Worm (Caenorhabditis elegans) whole organism, L1 larva: ENCODE measurements around the gene emb-5.

Experiments
- C16A3.4 ChIP-seq: fragments of 150-350 bp; optimal IDR thresholded peaks from 2 replicates; lab custom pipeline; 2014; ENCODE audit warnings: missing biosample characterization, missing genetic modification characterization
- C34B4.2 ChIP-seq: sonication (generic microtip); optimal IDR thresholded peaks from 2 replicates; lab custom pipeline; 2017; ENCODE audit warnings: mild to moderate bottlenecking, missing genetic modification characterization, missing compliant biosample characterization
- F16B12.6 ChIP-seq: fragments of 150-350 bp; optimal IDR thresholded peaks from 2 replicates; lab custom pipeline; 2014; ENCODE audit warnings: missing biosample characterization, missing genetic modification characterization
- Y116A8C.19 ChIP-seq: sonication (generic microtip); optimal IDR thresholded peaks from 2 replicates; lab custom pipeline; 2016; ENCODE audit warnings: missing compliant biosample characterization, missing genetic modification characterization, borderline replicate concordance
- alr-1 ChIP-seq: fragments of 200-800 bp; sonication (Bioruptor generic); optimal IDR thresholded peaks from 2 replicates; lab custom pipeline; 2018; ENCODE audit warnings: borderline replicate concordance, mild to moderate bottlenecking, missing genetic modification characterization, missing compliant biosample characterization
- ceh-82 ChIP-seq, 3 experiments: fragments of 150-350 bp in 1 of 3; sonication (generic microtip) in 2 of 3; optimal IDR thresholded peaks; 2 replicates each; lab custom pipeline; 2014 to 2017; ENCODE audit warnings: missing biosample characterization in 3 of 3, missing genetic modification characterization in 3 of 3
- ceh-90 ChIP-seq: sonication (generic microtip); optimal IDR thresholded peaks from 2 replicates; lab custom pipeline; 2016; ENCODE audit warnings: missing genetic modification characterization, missing compliant biosample characterization
- ces-1 ChIP-seq: fragments of 150-350 bp; optimal IDR thresholded peaks from 2 replicates; lab custom pipeline; 2014; ENCODE audit warnings: missing biosample characterization, missing genetic modification reagents, missing genetic modification characterization
- dpl-1 ChIP-seq, 3 experiments: fragments of 150-350 bp in 2 of 3; sonication (generic microtip) in 1 of 3; optimal IDR thresholded peaks; 2 replicates each; lab custom pipeline; 2014 to 2017; ENCODE audit warnings: missing biosample characterization in 3 of 3, missing genetic modification characterization in 3 of 3, missing genetic modification reagents in 3 of 3
- dsc-1 ChIP-seq: sonication (generic microtip); optimal IDR thresholded peaks from 2 replicates; lab custom pipeline; 2016; ENCODE audit warnings: mild to moderate bottlenecking, missing genetic modification characterization, missing compliant biosample characterization
- efl-3 ChIP-seq: fragments of 200-800 bp; sonication (Bioruptor generic); optimal IDR thresholded peaks from 2 replicates; lab custom pipeline; 2018; ENCODE audit warnings: mild to moderate bottlenecking, missing genetic modification characterization, missing compliant biosample characterization
- egl-13 ChIP-seq: sonication (generic microtip); optimal IDR thresholded peaks from 2 replicates; lab custom pipeline; 2016; ENCODE audit warnings: missing genotype, missing genetic modification reagents, missing genetic modification characterization, missing compliant biosample characterization
- egl-27 ChIP-seq, 2 experiments: fragments of 150-350 bp in 1 of 2; sonication (generic microtip); optimal IDR thresholded peaks; 3 replicates each; lab custom pipeline; 2017 to 2018; ENCODE audit warnings: missing biosample characterization in 2 of 2, missing genetic modification characterization in 2 of 2, missing genetic modification reagents in 2 of 2
- elt-2 ChIP-seq: sonication (generic microtip); optimal IDR thresholded peaks from 2 replicates; lab custom pipeline; 2016; ENCODE audit warnings: missing genetic modification characterization, mild to moderate bottlenecking, inconsistent platforms, missing compliant biosample characterization, missing genetic modification reagents
- elt-3 ChIP-seq, 6 experiments: fragments of 150-350 bp in 1 of 6; sonication (generic microtip); optimal IDR thresholded peaks; 2 replicates each; lab custom pipeline; 2017 to 2018; ENCODE audit warnings: missing biosample characterization in 6 of 6, missing genetic modification characterization in 6 of 6, inconsistent platforms in 1 of 6
- ets-5 ChIP-seq: fragments of 200-800 bp; sonication (Bioruptor generic); IDR thresholded peaks from 2 replicates; pipeline ENCODE4 v1.3.6; 2022; ENCODE audit warnings: missing genetic modification characterization, missing compliant biosample characterization
- fkh-10 ChIP-seq: sonication (generic microtip); optimal IDR thresholded peaks from 2 replicates; lab custom pipeline; 2017; ENCODE audit warnings: missing biosample characterization, missing genetic modification reagents, missing genetic modification characterization
- fkh-8 ChIP-seq: sonication (generic microtip); optimal IDR thresholded peaks from 2 replicates; lab custom pipeline; 2016; ENCODE audit warnings: mild to moderate bottlenecking, missing genetic modification characterization, missing compliant biosample characterization
- fos-1 ChIP-seq: fragments of 150-350 bp; optimal IDR thresholded peaks from 2 replicates; lab custom pipeline; 2014; ENCODE audit warnings: missing biosample characterization, missing genetic modification characterization
- hlh-17 ChIP-seq: fragments of 200-800 bp; sonication (Bioruptor generic); optimal IDR thresholded peaks from 2 replicates; lab custom pipeline; 2018; ENCODE audit warnings: missing genetic modification characterization, mild to moderate bottlenecking, missing compliant biosample characterization, moderate library complexity, borderline replicate concordance
- hlh-4 ChIP-seq: sonication (generic microtip); optimal IDR thresholded peaks from 2 replicates; lab custom pipeline; 2016; ENCODE audit warnings: mild to moderate bottlenecking, missing genetic modification characterization, missing compliant biosample characterization
- hpl-2 ChIP-seq: fragments of 150-350 bp; optimal IDR thresholded peaks from 2 replicates; lab custom pipeline; 2014; ENCODE audit warnings: missing biosample characterization, missing genetic modification reagents, missing genetic modification characterization
- jun-1 ChIP-seq: fragments of 150-350 bp; optimal IDR thresholded peaks from 2 replicates; lab custom pipeline; 2014; ENCODE audit warnings: missing biosample characterization, missing genetic modification reagents, missing genetic modification characterization
- lin-14 ChIP-seq: fragments of 200-800 bp; sonication (Bioruptor generic); optimal IDR thresholded peaks from 2 replicates; lab custom pipeline; 2018; ENCODE audit warnings: mild to moderate bottlenecking, missing genetic modification characterization, moderate library complexity, missing compliant biosample characterization
- lin-35 ChIP-seq, 2 experiments: fragments of 150-350 bp; optimal IDR thresholded peaks; 2 replicates each; lab custom pipeline; 2014; ENCODE audit warnings: missing biosample characterization in 2 of 2, missing genetic modification characterization in 2 of 2, missing genetic modification reagents in 2 of 2
- lsy-2 ChIP-seq, 2 experiments: fragments of 150-350 bp; optimal IDR thresholded peaks; 2 replicates each; lab custom pipeline; 2014; ENCODE audit warnings: missing biosample characterization in 2 of 2, missing genetic modification characterization in 2 of 2
- mef-2 ChIP-seq: fragments of 150-350 bp; optimal IDR thresholded peaks from 2 replicates; lab custom pipeline; 2014; ENCODE audit warnings: missing biosample characterization, missing genetic modification characterization
- mep-1 ChIP-seq: fragments of 150-350 bp; optimal IDR thresholded peaks from 2 replicates; lab custom pipeline; 2014; ENCODE audit warnings: missing biosample characterization, missing genetic modification characterization
- nhr-12 ChIP-seq: sonication (generic microtip); optimal IDR thresholded peaks from 2 replicates; lab custom pipeline; 2017; ENCODE audit warnings: missing biosample characterization, missing genetic modification characterization
- nhr-20 ChIP-seq: sonication (generic microtip); optimal IDR thresholded peaks from 2 replicates; lab custom pipeline; 2016; ENCODE audit warnings: mild to moderate bottlenecking, missing genetic modification characterization, missing compliant biosample characterization
- nhr-237 ChIP-seq: fragments of 150-350 bp; optimal IDR thresholded peaks from 2 replicates; lab custom pipeline; 2014; ENCODE audit warnings: missing biosample characterization, missing genetic modification characterization
- nhr-28 ChIP-seq: fragments of 150-350 bp; optimal IDR thresholded peaks from 2 replicates; lab custom pipeline; 2014; ENCODE audit warnings: missing biosample characterization, missing genetic modification characterization
- nhr-85 ChIP-seq: sonication (generic microtip); peaks from one replicate; lab custom pipeline; 2016; ENCODE audit warnings: missing genetic modification characterization, inconsistent platforms, missing compliant biosample characterization
- pag-3 ChIP-seq: sonication (generic microtip); optimal IDR thresholded peaks from 2 replicates; lab custom pipeline; 2017; ENCODE audit warnings: missing genetic modification characterization, mild to moderate bottlenecking, missing compliant biosample characterization, antibody characterized with exemption, borderline replicate concordance; ENCODE audit not compliant: insufficient read depth
- rnt-1 ChIP-seq: sonication (generic microtip); optimal IDR thresholded peaks from 2 replicates; lab custom pipeline; 2016; ENCODE audit warnings: mild to moderate bottlenecking, missing genetic modification characterization, moderate library complexity, missing compliant biosample characterization
- skn-1 ChIP-seq: fragments of 150-350 bp; optimal IDR thresholded peaks from 2 replicates; lab custom pipeline; 2014; ENCODE audit warnings: missing biosample characterization, missing genetic modification characterization
- snpc-4 ChIP-seq: fragments of 150-350 bp; optimal IDR thresholded peaks from 2 replicates; lab custom pipeline; 2014; ENCODE audit warnings: missing biosample characterization, missing genetic modification characterization
- sptf-1 ChIP-seq: fragments of 150-350 bp; optimal IDR thresholded peaks from 2 replicates; lab custom pipeline; 2014; ENCODE audit warnings: missing biosample characterization, missing genetic modification characterization
- sup-37 ChIP-seq: fragments of 200-800 bp; sonication (Bioruptor generic); optimal IDR thresholded peaks from 2 replicates; lab custom pipeline; 2018; ENCODE audit warnings: mild to moderate bottlenecking, missing genetic modification characterization, missing compliant biosample characterization
- swsn-7 ChIP-seq: sonication (generic microtip); optimal IDR thresholded peaks from 2 replicates; lab custom pipeline; 2016; ENCODE audit warnings: missing genetic modification characterization, missing compliant biosample characterization
- tlp-1 ChIP-seq: fragments of 150-350 bp; optimal IDR thresholded peaks from 2 replicates; lab custom pipeline; 2014; ENCODE audit warnings: missing biosample characterization, missing genetic modification characterization
- unc-130 ChIP-seq: fragments of 150-350 bp; optimal IDR thresholded peaks from 2 replicates; lab custom pipeline; 2017; ENCODE audit warnings: missing biosample characterization, missing genetic modification characterization, inconsistent platforms
- unc-98 ChIP-seq: fragments of 200-800 bp; sonication (Bioruptor generic); IDR thresholded peaks from 2 replicates; pipeline ENCODE4 v1.3.6; 2022; ENCODE audit warnings: missing genetic modification characterization, missing compliant biosample characterization
- vab-15 ChIP-seq: sonication (generic microtip); optimal IDR thresholded peaks from 2 replicates; lab custom pipeline; 2017; ENCODE audit warnings: missing genotype, mild to moderate bottlenecking, missing genetic modification characterization, missing compliant biosample characterization
- ztf-11 ChIP-seq, 2 experiments: sonication (generic microtip); optimal IDR thresholded peaks; 2 replicates each; lab custom pipeline; 2016 to 2017; ENCODE audit warnings: missing genetic modification characterization in 2 of 2, missing biosample characterization in 1 of 2, missing compliant biosample characterization in 1 of 2

Gene emb-5

DNA sequence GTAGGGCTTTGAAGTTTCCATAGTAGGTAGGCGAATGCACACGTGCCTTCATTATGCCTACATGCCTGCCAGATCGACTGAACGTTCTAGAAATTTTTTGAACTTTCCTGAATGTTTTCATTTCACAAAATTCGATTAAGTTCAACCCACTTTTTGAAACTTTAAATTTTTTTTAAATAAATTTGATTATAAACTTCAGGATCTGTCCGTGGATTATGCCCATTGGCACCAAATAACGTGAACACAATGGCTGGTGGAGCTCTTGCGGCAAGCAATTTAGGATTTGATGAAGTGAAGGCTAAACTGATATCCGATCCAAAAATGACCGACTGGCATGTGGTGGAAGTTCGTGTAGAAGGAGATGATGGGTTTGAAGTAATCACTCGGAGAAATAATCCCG, 15.0 kb upstream of the emb-5 start, which contains the start of gene F17C8.7:
Gene F17C8.7 (plus strand): TSS at position 301 of the 400 bp plus-strand sequence.
- no peak for TF ChIP-seq hpl-2 (GFP tag; lab: Kevin White, UChicago)
- no peak for TF ChIP-seq hlh-17 (GFP tag; lab: Kevin White, UChicago)
- no peak for TF ChIP-seq dsc-1 (tag; lab: Kevin White, UChicago)
- no peak for TF ChIP-seq ceh-90 (tag; lab: Kevin White, UChicago)
- TF ChIP-seq jun-1 (tag; lab: Kevin White, UChicago): no peak
- no peak for TF ChIP-seq nhr-12
- no peak for TF ChIP-seq fos-1
- no peak for TF ChIP-seq sup-37 (GFP tag; lab: Kevin White, UChicago)
- no peak for TF ChIP-seq efl-3
- no peak for TF ChIP-seq lin-35 (GFP tag; optimal IDR thresholded peaks at IDR 0.05; lab: Kevin White, UChicago)
- no peak for TF ChIP-seq mep-1 (tag; lab: Kevin White, UChicago)
- TF ChIP-seq fkh-10: no peak
- no peak for TF ChIP-seq ets-5 (GFP tag; lab: Robert Waterston, UW)
- no peak for TF ChIP-seq lsy-2 (tag; optimal IDR thresholded peaks at IDR 0.05; lab: Kevin White, UChicago)
- TF ChIP-seq C16A3.4: no peak
- no peak for TF ChIP-seq egl-27 (tag; optimal IDR thresholded peaks at IDR 0.05; lab: Kevin White, UChicago)
- no peak for TF ChIP-seq fkh-8
- TF ChIP-seq ceh-82 (tag; optimal IDR thresholded peaks at IDR 0.05; lab: Kevin White, UChicago): no peak
- no peak for TF ChIP-seq unc-98 (GFP tag; lab: Robert Waterston, UW)

DNA sequence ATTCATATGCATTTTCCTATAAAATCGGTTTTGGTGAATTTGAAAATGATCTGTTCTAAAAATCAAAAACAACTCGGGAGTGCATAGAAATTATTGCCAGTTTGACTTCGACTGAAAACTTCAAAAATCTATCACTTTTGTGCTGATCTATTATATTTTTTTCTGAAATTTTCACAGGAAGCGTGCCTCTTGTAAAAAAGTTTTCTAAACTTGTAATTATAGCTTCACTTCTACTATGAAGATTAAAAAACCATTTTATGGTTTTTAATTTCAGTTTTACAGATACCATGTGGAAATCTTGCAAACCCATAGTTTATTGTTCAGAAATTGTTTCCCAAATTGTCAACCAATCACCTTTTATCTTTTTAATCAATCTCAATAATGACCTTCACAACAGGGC, 13.6 kb upstream of the emb-5 start, which contains the start of gene F17C8.9:
Gene F17C8.9 (plus strand): TSS at position 301 of the 400 bp plus-strand sequence.
- no peak for TF ChIP-seq sup-37 (GFP tag; lab: Kevin White, UChicago)
- no peak for TF ChIP-seq elt-2 (tag; lab: Kevin White, UChicago)
- no peak for TF ChIP-seq skn-1 (tag; lab: Kevin White, UChicago)
- no peak for TF ChIP-seq unc-130 (tag; lab: Kevin White, UChicago)
- no peak for TF ChIP-seq unc-98 (GFP tag; lab: Robert Waterston, UW)
- TF ChIP-seq snpc-4 (tag; lab: Kevin White, UChicago): no peak

DNA sequence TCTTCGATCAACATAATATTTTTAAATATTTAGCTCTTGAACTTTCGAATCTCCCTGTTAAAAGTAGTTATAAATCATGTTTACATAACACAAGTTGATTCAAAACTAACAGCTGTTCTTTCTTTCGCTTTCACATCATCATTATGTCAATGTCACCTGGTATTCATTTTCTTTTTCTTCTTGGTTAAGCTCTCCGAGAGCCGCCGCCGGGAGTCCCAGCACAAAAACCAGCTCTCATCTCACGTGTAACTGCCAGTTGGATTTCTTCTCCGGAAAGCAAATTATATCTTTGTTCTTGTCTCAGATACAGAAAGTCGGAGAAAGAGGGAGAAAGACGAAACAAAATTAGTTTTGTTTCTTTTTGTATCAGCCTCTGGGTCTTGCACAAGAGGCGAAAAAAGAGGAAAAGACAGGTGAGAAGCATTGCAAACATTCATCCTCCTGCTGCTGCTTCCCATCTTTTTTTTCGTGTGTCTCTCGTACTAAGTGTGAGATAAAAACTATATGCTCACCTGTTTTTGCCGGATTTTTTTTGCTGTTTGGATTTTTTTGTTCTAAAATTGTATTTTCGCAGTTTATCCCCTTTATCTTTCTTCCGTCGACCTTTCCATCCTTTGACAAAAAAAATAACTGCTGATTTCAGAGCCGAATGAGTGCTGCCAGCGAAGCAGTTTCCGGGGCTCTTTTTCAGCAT, 11.0 kb upstream of the emb-5 start, which contains the start of gene F17C8.3:
Gene F17C8.3 (plus strand): TSS at position 644 of the 694 bp plus-strand sequence.
- no peak for TF ChIP-seq snpc-4 (tag; lab: Kevin White, UChicago)
- TF ChIP-seq hpl-2 (GFP tag; lab: Kevin White, UChicago): no peak
- TF ChIP-seq efl-3: no peak
- TF ChIP-seq ceh-90 (tag; lab: Kevin White, UChicago): no peak
- TF ChIP-seq unc-98 (GFP tag; lab: Robert Waterston, UW): no peak
- TF ChIP-seq elt-3 (tag; optimal IDR thresholded peaks at IDR 0.05; lab: Kevin White, UChicago): no peak
- peak in 1 of 3 experiments; percentile 5 for TF ChIP-seq dpl-1 (GFP tag; optimal IDR thresholded peaks at IDR 0.05; lab: Kevin White, UChicago)
- no peak for TF ChIP-seq alr-1
- TF ChIP-seq skn-1 (tag; lab: Kevin White, UChicago): no peak
- TF ChIP-seq fos-1: no peak
- TF ChIP-seq ceh-82 (tag; optimal IDR thresholded peaks at IDR 0.05; lab: Kevin White, UChicago): no peak
- TF ChIP-seq nhr-20: peak; percentile 30
- TF ChIP-seq Y116A8C.19 (tag; lab: Kevin White, UChicago): no peak
- TF ChIP-seq rnt-1 (tag; lab: Kevin White, UChicago): peak; percentile 56
- no peak for TF ChIP-seq ces-1
- no peak for TF ChIP-seq lin-35 (GFP tag; optimal IDR thresholded peaks at IDR 0.05; lab: Kevin White, UChicago)
- TF ChIP-seq egl-13 (tag; lab: Kevin White, UChicago): no peak
- peak; percentile 32 for TF ChIP-seq pag-3 (tag; lab: Kevin White, UChicago)
- no peak for TF ChIP-seq ets-5 (GFP tag; lab: Robert Waterston, UW)
- TF ChIP-seq nhr-12: no peak
- no peak for TF ChIP-seq hlh-4 (tag; lab: Kevin White, UChicago)
- TF ChIP-seq C16A3.4: no peak
- TF ChIP-seq lsy-2 (tag; optimal IDR thresholded peaks at IDR 0.05; lab: Kevin White, UChicago): peak; percentile 54 to 70
- TF ChIP-seq swsn-7 (tag; lab: Kevin White, UChicago): peak; percentile 32
- TF ChIP-seq vab-15 (tag; lab: Kevin White, UChicago): no peak
- no peak for TF ChIP-seq nhr-237 (tag; lab: Kevin White, UChicago)
- no peak for TF ChIP-seq nhr-85 (tag; lab: Kevin White, UChicago)
- peak; percentile 83 for TF ChIP-seq lin-14 (GFP tag; lab: Kevin White, UChicago)
- no peak for TF ChIP-seq ztf-11 (tag; optimal IDR thresholded peaks at IDR 0.05; lab: Kevin White, UChicago)
- no peak for TF ChIP-seq C34B4.2 (tag; lab: Kevin White, UChicago)
- no peak for TF ChIP-seq mef-2
- no peak for TF ChIP-seq tlp-1
- TF ChIP-seq nhr-28 (tag; lab: Kevin White, UChicago): no peak
- no peak for TF ChIP-seq sptf-1 (tag; lab: Kevin White, UChicago)
- no peak for TF ChIP-seq F16B12.6
